Fruit fly (Drosophila melanogaster) Kc167 (cell line): Measurements from ENCODE around the gene CG14443.

Source experiments
- insv ChIP-seq: fragments of >200 bp; optimal IDR thresholded peaks from 3 replicates; lab custom pipeline; 2018; ENCODE audit warnings: missing external identifiers
- ttk ChIP-seq: sonication (Bioruptor generic); optimal IDR thresholded peaks from 2 replicates; lab custom pipeline; 2017; ENCODE audit warnings: missing external identifiers

DNA sequence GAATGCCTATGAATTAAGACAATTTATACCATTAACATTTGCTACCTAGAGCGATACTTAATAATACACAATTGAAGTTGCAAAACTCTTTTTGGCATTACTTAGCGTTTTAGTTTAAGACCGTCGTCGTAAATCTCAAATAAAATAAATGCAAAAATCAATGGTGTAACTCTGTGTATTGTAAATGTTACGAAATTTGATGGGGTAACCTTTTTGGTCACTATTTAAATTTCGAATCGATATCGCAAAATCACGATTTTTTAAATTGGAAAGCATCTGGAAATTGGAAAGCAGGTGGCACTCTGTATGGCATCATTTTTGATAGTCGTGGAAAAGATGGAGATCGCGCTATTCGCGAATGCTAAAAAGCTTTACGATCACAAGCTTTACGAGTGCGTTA is 37.0 kb upstream of the CG14443 start, which contains the start of gene APC7:
- no peak for TF ChIP-seq ttk (lab: Kevin White, UChicago)
- no peak for TF ChIP-seq insv
